Fruit fly (Drosophila melanogaster): ENCODE data around the gene Prx5.
A peak's percentile ranks its signal among the peaks of the same experiment; 100 is the strongest.

DNA sequence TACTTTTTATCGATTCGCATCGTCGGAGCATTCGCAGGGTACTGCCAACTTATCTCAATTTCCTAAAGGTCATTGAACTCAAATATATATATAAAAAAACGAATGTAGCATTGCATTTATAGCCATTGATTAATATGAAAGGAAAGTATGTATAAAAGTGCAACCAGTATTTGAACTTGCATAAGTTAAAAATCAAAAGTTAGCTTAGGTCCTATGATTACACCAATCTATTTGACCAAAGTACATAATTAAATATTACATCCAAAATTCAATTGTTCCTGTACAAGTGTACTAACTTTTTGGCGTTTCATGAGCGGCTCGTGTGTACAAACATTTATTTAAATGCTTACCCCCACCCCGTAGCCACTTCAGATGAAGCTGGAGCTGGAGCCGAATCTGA is 9.6 kb downstream of the Prx5 start:
- TF ChIP-seq Pif1B (GFP tag; optimal IDR thresholded peaks at IDR 0.05), result peak; percentile 38
- TF ChIP-seq Pif1A (GFP tag; optimal IDR thresholded peaks at IDR 0.05), result peak; percentile 25
- TF ChIP-seq CG9948 (tag; optimal IDR thresholded peaks at IDR 0.05), result peak; percentile 23
